Worm (Caenorhabditis elegans) whole organism, L3 larva: Measurements from ENCODE around the gene pgam-5.

ENCODE experiments used
- R02D3.7 ChIP-seq: fragments of 150-350 bp; optimal IDR thresholded peaks from 2 replicates; lab custom pipeline; 2014; ENCODE audit warnings: missing biosample characterization, missing genetic modification characterization
- ama-1 ChIP-seq: fragments of 150-350 bp; optimal IDR thresholded peaks from 2 replicates; lab custom pipeline; 2018
- ceh-16 ChIP-seq: sonication (generic microtip); optimal IDR thresholded peaks from 2 replicates; lab custom pipeline; 2017; ENCODE audit warnings: missing biosample characterization, missing genetic modification characterization
- ceh-28 ChIP-seq: fragments of 150-350 bp; optimal IDR thresholded peaks from 2 replicates; lab custom pipeline; 2014; ENCODE audit warnings: missing biosample characterization, missing genetic modification reagents, missing genetic modification characterization
- ceh-9 ChIP-seq: sonication (generic microtip); optimal IDR thresholded peaks from 2 replicates; lab custom pipeline; 2018; ENCODE audit warnings: missing biosample characterization, missing genetic modification characterization
- egl-5 ChIP-seq: fragments of 150-350 bp; optimal IDR thresholded peaks from 2 replicates; lab custom pipeline; 2017; ENCODE audit warnings: missing biosample characterization, missing genetic modification reagents, missing genetic modification characterization, inconsistent platforms
- elt-1 ChIP-seq: fragments of 150-350 bp; optimal IDR thresholded peaks from 2 replicates; lab custom pipeline; 2014; ENCODE audit warnings: missing biosample characterization, missing genetic modification characterization
- elt-2 ChIP-seq: sonication (generic microtip); optimal IDR thresholded peaks from 2 replicates; lab custom pipeline; 2016; ENCODE audit warnings: missing genetic modification reagents, mild to moderate bottlenecking, missing genetic modification characterization, missing compliant biosample characterization
- elt-3 ChIP-seq, 3 experiments: fragments of 150-350 bp in 1 of 3; sonication (generic microtip) in 2 of 3; optimal IDR thresholded peaks; 2 replicates in 2 of 3; 4 replicates in 1 of 3; lab custom pipeline; 2014 to 2017; ENCODE audit warnings: missing biosample characterization in 3 of 3, missing genetic modification characterization in 3 of 3
- eor-1 ChIP-seq, 2 experiments: fragments of 150-350 bp; optimal IDR thresholded peaks; 2 replicates each; lab custom pipeline; 2014 to 2018; ENCODE audit warnings: missing biosample characterization in 2 of 2, missing genetic modification characterization in 2 of 2
- fkh-10 ChIP-seq: sonication (generic microtip); optimal IDR thresholded peaks from 2 replicates; lab custom pipeline; 2017; ENCODE audit warnings: missing biosample characterization, missing genetic modification reagents, missing genetic modification characterization
- fkh-2 ChIP-seq: fragments of 150-350 bp; optimal IDR thresholded peaks from 2 replicates; lab custom pipeline; 2014; ENCODE audit warnings: missing biosample characterization, missing genetic modification reagents, missing genetic modification characterization
- hmg-11 ChIP-seq: sonication (generic microtip); optimal IDR thresholded peaks from 2 replicates; lab custom pipeline; 2016; ENCODE audit warnings: missing genetic modification characterization, missing compliant biosample characterization
- jun-1 ChIP-seq: fragments of 150-350 bp; optimal IDR thresholded peaks from 2 replicates; lab custom pipeline; 2014; ENCODE audit warnings: missing biosample characterization, missing genetic modification reagents, missing genetic modification characterization
- lin-15B ChIP-seq: fragments of 150-350 bp; optimal IDR thresholded peaks from 2 replicates; lab custom pipeline; 2014; ENCODE audit warnings: missing biosample characterization, missing genetic modification characterization
- lin-39 ChIP-seq: fragments of 150-350 bp; optimal IDR thresholded peaks from 2 replicates; lab custom pipeline; 2018; ENCODE audit warnings: missing biosample characterization, missing genetic modification reagents, missing genetic modification characterization
- mml-1 ChIP-seq: fragments of 150-350 bp; sonication (generic microtip); optimal IDR thresholded peaks from 3 replicates; lab custom pipeline; 2014; ENCODE audit warnings: missing biosample characterization, missing genetic modification characterization
- nfya-1 ChIP-seq: sonication (generic microtip); optimal IDR thresholded peaks from 2 replicates; lab custom pipeline; 2017; ENCODE audit warnings: missing genetic modification characterization, mild to moderate bottlenecking, missing compliant biosample characterization, antibody characterized with exemption, moderate library complexity; ENCODE audit not compliant: insufficient read depth
- nhr-23 ChIP-seq: fragments of 150-350 bp; optimal IDR thresholded peaks from 2 replicates; lab custom pipeline; 2014; ENCODE audit warnings: missing biosample characterization, missing genetic modification reagents, missing genetic modification characterization
- nhr-25 ChIP-seq: sonication (generic microtip); optimal IDR thresholded peaks from 2 replicates; lab custom pipeline; 2017; ENCODE audit warnings: missing biosample characterization, missing genetic modification characterization
- nhr-43 ChIP-seq: sonication (generic microtip); optimal IDR thresholded peaks from 2 replicates; lab custom pipeline; 2016; ENCODE audit warnings: mild to moderate bottlenecking, missing genetic modification characterization, missing compliant biosample characterization; ENCODE audit not compliant: poor library complexity, severe bottlenecking
- nhr-67 ChIP-seq: fragments of 150-350 bp; optimal IDR thresholded peaks from 2 replicates; lab custom pipeline; 2014; ENCODE audit warnings: missing biosample characterization, missing genetic modification characterization
- nhr-77 ChIP-seq: fragments of 150-350 bp; optimal IDR thresholded peaks from 2 replicates; lab custom pipeline; 2014; ENCODE audit warnings: missing biosample characterization, missing genetic modification characterization
- pha-4 ChIP-seq: fragments of 150-350 bp; optimal IDR thresholded peaks from 2 replicates; lab custom pipeline; 2014; ENCODE audit warnings: missing biosample characterization, missing genetic modification reagents, missing genetic modification characterization
- pqm-1 ChIP-seq: fragments of 150-350 bp; optimal IDR thresholded peaks from 2 replicates; lab custom pipeline; 2017; ENCODE audit warnings: missing biosample characterization, missing genetic modification characterization, inconsistent platforms
- sea-2 ChIP-seq: fragments of 150-350 bp; sonication (generic microtip); optimal IDR thresholded peaks from 4 replicates; lab custom pipeline; 2014; ENCODE audit warnings: missing biosample characterization, missing genetic modification reagents, missing genetic modification characterization
- skn-1 ChIP-seq: fragments of 150-350 bp; optimal IDR thresholded peaks from 2 replicates; lab custom pipeline; 2014; ENCODE audit warnings: missing biosample characterization, missing genetic modification characterization
- snpc-4 ChIP-seq: fragments of 150-350 bp; optimal IDR thresholded peaks from 2 replicates; lab custom pipeline; 2014; ENCODE audit warnings: missing biosample characterization, missing genetic modification characterization
- tbx-2 ChIP-seq: sonication (generic microtip); optimal IDR thresholded peaks from 2 replicates; lab custom pipeline; 2016; ENCODE audit warnings: mild to moderate bottlenecking, missing genetic modification characterization, missing compliant biosample characterization
- unc-62 ChIP-seq: fragments of 150-350 bp; sonication (generic microtip); optimal IDR thresholded peaks from 4 replicates; lab custom pipeline; 2014; ENCODE audit warnings: missing biosample characterization, missing genetic modification reagents, missing genetic modification characterization
- zag-1 ChIP-seq: fragments of 150-350 bp; optimal IDR thresholded peaks from 2 replicates; lab custom pipeline; 2014; ENCODE audit warnings: missing biosample characterization, missing genetic modification characterization
- ztf-11 ChIP-seq: fragments of 150-350 bp; optimal IDR thresholded peaks from 2 replicates; lab custom pipeline; 2014; ENCODE audit warnings: missing biosample characterization, missing genetic modification characterization
- ztf-4 ChIP-seq: fragments of 150-350 bp; optimal IDR thresholded peaks from 2 replicates; lab custom pipeline; 2014; ENCODE audit warnings: missing biosample characterization, missing genetic modification characterization

Gene pgam-5

DNA sequence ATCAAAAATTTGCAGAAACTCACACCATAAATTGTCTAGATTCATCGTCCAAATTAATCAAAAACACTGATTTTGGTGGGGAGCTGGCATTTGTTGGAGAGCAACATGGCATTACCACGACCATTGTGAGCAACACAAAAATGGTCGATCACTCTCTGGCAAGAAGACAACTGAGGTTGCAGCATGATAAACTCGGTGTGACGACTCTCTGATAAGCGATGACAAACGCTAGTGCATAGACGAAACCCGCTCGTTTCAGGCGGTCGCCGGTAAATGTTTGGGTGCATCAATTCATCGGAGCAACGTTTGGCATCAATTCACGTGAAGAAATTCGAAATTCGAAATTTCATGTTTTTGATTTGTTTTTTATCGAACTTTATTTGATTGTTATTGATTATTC is 40.5 kb upstream of the pgam-5 start:
- TF ChIP-seq ztf-11 (no peak), pqm-1 (peak; percentile 3), fkh-2 (tag; lab: Kevin White, UChicago) (no peak), ceh-9 (tag; lab: Kevin White, UChicago) (no peak), nhr-67 (tag; lab: Kevin White, UChicago) (no peak), elt-2 (tag; lab: Kevin White, UChicago) (peak; percentile 75)

DNA sequence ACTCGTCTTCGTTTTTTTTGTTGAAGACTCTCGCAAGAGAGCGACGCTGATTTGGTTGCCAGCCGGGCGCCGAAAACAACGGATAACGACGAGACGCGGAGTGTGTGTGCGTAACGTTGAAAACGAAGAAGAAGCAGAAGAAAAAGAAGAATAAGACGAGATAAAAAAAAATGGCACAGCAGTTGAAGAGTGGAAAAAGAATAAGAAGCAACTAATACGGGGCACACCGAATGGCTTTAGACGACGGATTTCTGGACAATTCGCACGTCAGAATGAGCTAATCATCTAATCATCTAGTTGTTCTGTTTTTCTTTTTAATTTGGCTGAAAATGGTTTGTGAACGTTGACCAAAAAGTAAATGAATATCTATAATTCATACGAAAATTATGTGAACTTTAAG is 38.4 kb upstream of the pgam-5 start:
- TF ChIP-seq nfya-1: peak; percentile 6
- no peak for TF ChIP-seq tbx-2 (tag; lab: Kevin White, UChicago)
- TF ChIP-seq ceh-28 (tag; lab: Kevin White, UChicago): no peak
- TF ChIP-seq, all 47 proteins: peak for 1

- TF ChIP-seq pha-4 (tag; lab: Kevin White, UChicago): peak; percentile 22
- TF ChIP-seq skn-1 (tag; lab: Kevin White, UChicago): no peak
These were observed 36.7 kb upstream of the pgam-5 start for ce11 chrII:7635296-7635695.

- no peak for TF ChIP-seq nhr-25 (tag; lab: Kevin White, UChicago)
- TF ChIP-seq lin-15B (tag; lab: Kevin White, UChicago): no peak
- peak; percentile 8 for TF ChIP-seq nfya-1
- TF ChIP-seq ceh-28 (tag; lab: Kevin White, UChicago): no peak
- peak; percentile 19 for TF ChIP-seq nhr-43
- no peak for TF ChIP-seq ztf-4 (tag; lab: Kevin White, UChicago)
- TF ChIP-seq lin-39 (tag; lab: Kevin White, UChicago): no peak
- TF ChIP-seq fkh-10 (GFP tag; lab: Kevin White, UChicago): peak; percentile 79
These were observed 33.2 kb upstream of the pgam-5 start for ce11 chrII:7631677-7632210.

DNA sequence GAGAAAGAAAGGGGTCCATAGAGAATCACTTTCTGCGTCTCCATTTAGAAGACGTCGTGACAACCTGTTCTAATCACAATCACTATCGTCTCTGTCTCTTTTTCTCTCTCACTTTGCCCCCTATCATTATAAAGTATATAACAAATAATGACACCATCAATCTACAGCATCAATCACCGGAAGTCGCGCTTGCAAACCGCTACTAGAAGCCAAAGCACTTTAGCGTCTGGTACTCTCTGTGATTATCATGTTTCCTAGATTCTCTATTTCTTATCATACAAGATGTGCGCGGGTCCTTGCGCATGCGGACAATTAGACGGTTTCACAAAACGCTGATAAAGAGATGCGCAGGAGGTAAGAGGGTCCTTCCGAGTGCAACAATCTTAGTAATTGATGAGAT is 32.6 kb upstream of the pgam-5 start:
- TF ChIP-seq elt-1 (tag; lab: Kevin White, UChicago) (no peak), ztf-4 (tag; lab: Kevin White, UChicago) (no peak), ceh-16 (tag; lab: Kevin White, UChicago) (no peak), ama-1 (lab: Kevin White, UChicago) (no peak), eor-1 (tag; optimal IDR thresholded peaks at IDR 0.05; lab: Kevin White, UChicago) (no peak), egl-5 (tag; lab: Kevin White, UChicago) (no peak), snpc-4 (no peak), elt-3 (tag; optimal IDR thresholded peaks at IDR 0.05; lab: Kevin White, UChicago) (peak in 2 of 3 experiments; percentile 35 to 95), nhr-23 (tag; lab: Kevin White, UChicago) (peak; percentile 90), jun-1 (no peak), lin-15B (tag; lab: Kevin White, UChicago) (peak; percentile 3), ceh-28 (tag; lab: Kevin White, UChicago) (peak; percentile 27), hmg-11 (tag; lab: Kevin White, UChicago) (no peak), sea-2 (GFP tag; lab: Kevin White, UChicago) (no peak), nhr-25 (tag; lab: Kevin White, UChicago) (peak; percentile 63), mml-1 (no peak), nhr-77 (peak; percentile 15), unc-62 (GFP tag; lab: Kevin White, UChicago) (peak; percentile 52), R02D3.7 (tag; lab: Kevin White, UChicago) (peak; percentile 11), nhr-43 (peak; percentile 88)

- no peak for TF ChIP-seq elt-2 (tag; lab: Kevin White, UChicago)
- no peak for TF ChIP-seq zag-1 (tag; lab: Kevin White, UChicago)
These were observed 31.5 kb upstream of the pgam-5 start for ce11 chrII:7630052-7630451.
